Worm (Caenorhabditis elegans): ENCODE data around the gene sru-9.

DNA sequence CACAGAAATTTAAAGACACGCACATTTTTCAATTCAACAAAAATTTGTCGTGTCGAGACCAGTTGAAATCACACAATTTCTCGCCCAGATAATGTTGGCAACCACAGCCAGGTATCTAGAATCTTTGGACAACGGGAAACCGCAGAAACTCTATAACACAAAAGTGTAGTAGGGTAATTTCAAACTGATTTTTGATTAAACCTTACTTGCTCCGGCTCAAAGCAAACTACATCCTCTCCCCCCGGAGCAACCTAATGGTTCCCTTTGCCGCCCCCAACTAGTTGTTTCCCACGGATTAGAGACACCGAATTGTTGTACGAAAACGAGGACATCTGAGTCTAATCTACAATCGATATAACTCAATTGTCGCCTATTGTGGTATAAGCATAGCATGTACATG, 34.4 kb upstream of the sru-9 start:
- no peak for TF ChIP-seq ceh-83 (GFP tag; optimal IDR thresholded peaks at IDR 0.05)
- TF ChIP-seq pha-4 (tag; optimal IDR thresholded peaks at IDR 0.05), result no peak
- no peak for TF ChIP-seq ztf-11 (tag; optimal IDR thresholded peaks at IDR 0.05)
- no peak for TF ChIP-seq nhr-2 (tag; optimal IDR thresholded peaks at IDR 0.05)
- TF ChIP-seq unc-39 (tag; optimal IDR thresholded peaks at IDR 0.05), result no peak
- no peak for TF ChIP-seq nhr-76 (tag; optimal IDR thresholded peaks at IDR 0.05)
